Worm (Caenorhabditis elegans): ENCODE results near the gene H13N06.7.

DNA sequence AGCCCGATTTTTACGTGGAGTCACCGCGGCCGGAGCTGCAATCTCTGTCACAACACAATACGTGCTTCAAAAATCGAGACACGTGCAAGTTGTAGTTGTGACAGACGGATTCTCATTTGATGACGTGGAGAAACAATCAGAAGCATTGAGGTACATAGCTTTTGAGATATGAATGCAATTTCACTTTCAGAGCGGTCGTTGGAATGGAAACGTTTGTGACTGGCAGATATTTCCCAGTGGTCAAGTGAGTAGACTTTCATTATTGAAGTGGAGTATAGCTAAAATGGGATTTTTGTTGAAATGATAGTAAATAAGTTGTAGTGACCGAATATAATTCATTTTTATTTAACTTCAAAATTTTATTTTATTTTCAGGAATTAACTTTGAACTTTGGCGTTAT is 11.8 kb upstream of the H13N06.7 start:
- TF ChIP-seq med-1 (GFP tag; optimal IDR thresholded peaks at IDR 0.05; ENCODE audit: insufficient read depth): no peak
- no peak for TF ChIP-seq T22C8.4 (GFP tag; IDR thresholded peaks at IDR 0.05)
- TF ChIP-seq flt-1 (GFP tag; IDR thresholded peaks at IDR 0.05): no peak
- no peak for TF ChIP-seq ztf-23 (GFP tag; IDR thresholded peaks at IDR 0.05)
- TF ChIP-seq klf-2 (GFP tag; conservative IDR thresholded peaks at IDR 0.05): no peak
- TF ChIP-seq ref-1 (GFP tag; conservative IDR thresholded peaks at IDR 0.05): no peak
- TF ChIP-seq tab-1 (GFP tag; IDR thresholded peaks at IDR 0.05): no peak
- TF ChIP-seq ztf-29 (GFP tag; IDR thresholded peaks at IDR 0.05): no peak
- no peak for TF ChIP-seq cog-1 (tag; optimal IDR thresholded peaks at IDR 0.05)

Data from whole organism, midembryonic.